Worm (Caenorhabditis elegans) whole organism, L3 larva: ENCODE measurements around the gene C05C12.6.
A peak's percentile ranks its signal among the peaks of the same experiment; 100 is the strongest.
"Not testable (repeated sequence)": the region's sequence is repeated elsewhere in the genome, so short reads cannot be mapped to it uniquely, and the experiment has no call there.

Experiments used
- R02D3.7 ChIP-seq: fragments of 150-350 bp; optimal IDR thresholded peaks from 2 replicates; lab custom pipeline; 2014; ENCODE audit warnings: missing biosample characterization, missing genetic modification characterization
- ama-1 ChIP-seq: fragments of 150-350 bp; optimal IDR thresholded peaks from 2 replicates; lab custom pipeline; 2018
- ceh-16 ChIP-seq: sonication (generic microtip); optimal IDR thresholded peaks from 2 replicates; lab custom pipeline; 2017; ENCODE audit warnings: missing biosample characterization, missing genetic modification characterization
- daf-12 ChIP-seq: fragments of 150-350 bp; optimal IDR thresholded peaks from 2 replicates; lab custom pipeline; 2014; ENCODE audit warnings: missing biosample characterization, missing genetic modification reagents, missing genetic modification characterization
- egl-27 ChIP-seq: sonication (generic microtip); optimal IDR thresholded peaks from 4 replicates; lab custom pipeline; 2017; ENCODE audit warnings: missing biosample characterization, missing genetic modification reagents, missing genetic modification characterization
- elt-1 ChIP-seq: fragments of 150-350 bp; optimal IDR thresholded peaks from 2 replicates; lab custom pipeline; 2014; ENCODE audit warnings: missing biosample characterization, missing genetic modification characterization
- elt-2 ChIP-seq: sonication (generic microtip); optimal IDR thresholded peaks from 2 replicates; lab custom pipeline; 2016; ENCODE audit warnings: missing genetic modification reagents, mild to moderate bottlenecking, missing genetic modification characterization, missing compliant biosample characterization
- eor-1 ChIP-seq, 2 experiments: fragments of 150-350 bp; optimal IDR thresholded peaks; 2 replicates each; lab custom pipeline; 2014 to 2018; ENCODE audit warnings: missing biosample characterization in 2 of 2, missing genetic modification characterization in 2 of 2
- fkh-10 ChIP-seq: sonication (generic microtip); optimal IDR thresholded peaks from 2 replicates; lab custom pipeline; 2017; ENCODE audit warnings: missing biosample characterization, missing genetic modification reagents, missing genetic modification characterization
- jun-1 ChIP-seq: fragments of 150-350 bp; optimal IDR thresholded peaks from 2 replicates; lab custom pipeline; 2014; ENCODE audit warnings: missing biosample characterization, missing genetic modification reagents, missing genetic modification characterization
- lin-39 ChIP-seq: fragments of 150-350 bp; optimal IDR thresholded peaks from 2 replicates; lab custom pipeline; 2018; ENCODE audit warnings: missing biosample characterization, missing genetic modification reagents, missing genetic modification characterization
- lsy-12 ChIP-seq: sonication (generic microtip); optimal IDR thresholded peaks from 2 replicates; lab custom pipeline; 2016; ENCODE audit warnings: mild to moderate bottlenecking, missing genetic modification characterization, missing compliant biosample characterization
- mdl-1 ChIP-seq: fragments of 150-350 bp; optimal IDR thresholded peaks from 2 replicates; lab custom pipeline; 2014; ENCODE audit warnings: missing biosample characterization, missing genetic modification characterization
- nhr-237 ChIP-seq: fragments of 150-350 bp; optimal IDR thresholded peaks from 2 replicates; lab custom pipeline; 2014; ENCODE audit warnings: missing biosample characterization, missing genetic modification characterization
- nhr-25 ChIP-seq: sonication (generic microtip); optimal IDR thresholded peaks from 2 replicates; lab custom pipeline; 2017; ENCODE audit warnings: missing biosample characterization, missing genetic modification characterization
- nhr-28 ChIP-seq: fragments of 150-350 bp; optimal IDR thresholded peaks from 2 replicates; lab custom pipeline; 2014; ENCODE audit warnings: missing biosample characterization, missing genetic modification characterization
- nhr-43 ChIP-seq: sonication (generic microtip); optimal IDR thresholded peaks from 2 replicates; lab custom pipeline; 2016; ENCODE audit warnings: mild to moderate bottlenecking, missing genetic modification characterization, missing compliant biosample characterization; ENCODE audit not compliant: poor library complexity, severe bottlenecking
- nhr-67 ChIP-seq: fragments of 150-350 bp; optimal IDR thresholded peaks from 2 replicates; lab custom pipeline; 2014; ENCODE audit warnings: missing biosample characterization, missing genetic modification characterization
- nhr-76 ChIP-seq: fragments of 150-350 bp; sonication (generic microtip); optimal IDR thresholded peaks from 5 replicates; lab custom pipeline; 2014; ENCODE audit warnings: missing biosample characterization, missing genetic modification characterization
- nhr-77 ChIP-seq: fragments of 150-350 bp; optimal IDR thresholded peaks from 2 replicates; lab custom pipeline; 2014; ENCODE audit warnings: missing biosample characterization, missing genetic modification characterization
- pha-4 ChIP-seq: fragments of 150-350 bp; optimal IDR thresholded peaks from 2 replicates; lab custom pipeline; 2014; ENCODE audit warnings: missing biosample characterization, missing genetic modification reagents, missing genetic modification characterization
- pqm-1 ChIP-seq: fragments of 150-350 bp; optimal IDR thresholded peaks from 2 replicates; lab custom pipeline; 2017; ENCODE audit warnings: missing biosample characterization, missing genetic modification characterization, inconsistent platforms
- sea-2 ChIP-seq: fragments of 150-350 bp; sonication (generic microtip); optimal IDR thresholded peaks from 4 replicates; lab custom pipeline; 2014; ENCODE audit warnings: missing biosample characterization, missing genetic modification reagents, missing genetic modification characterization
- skn-1 ChIP-seq: fragments of 150-350 bp; optimal IDR thresholded peaks from 2 replicates; lab custom pipeline; 2014; ENCODE audit warnings: missing biosample characterization, missing genetic modification characterization
- snpc-4 ChIP-seq: fragments of 150-350 bp; optimal IDR thresholded peaks from 2 replicates; lab custom pipeline; 2014; ENCODE audit warnings: missing biosample characterization, missing genetic modification characterization
- tbx-2 ChIP-seq: sonication (generic microtip); optimal IDR thresholded peaks from 2 replicates; lab custom pipeline; 2016; ENCODE audit warnings: mild to moderate bottlenecking, missing genetic modification characterization, missing compliant biosample characterization
- unc-62 ChIP-seq: fragments of 150-350 bp; sonication (generic microtip); optimal IDR thresholded peaks from 4 replicates; lab custom pipeline; 2014; ENCODE audit warnings: missing biosample characterization, missing genetic modification reagents, missing genetic modification characterization
- zag-1 ChIP-seq: fragments of 150-350 bp; optimal IDR thresholded peaks from 2 replicates; lab custom pipeline; 2014; ENCODE audit warnings: missing biosample characterization, missing genetic modification characterization
- ztf-11 ChIP-seq: fragments of 150-350 bp; optimal IDR thresholded peaks from 2 replicates; lab custom pipeline; 2014; ENCODE audit warnings: missing biosample characterization, missing genetic modification characterization
- ztf-4 ChIP-seq: fragments of 150-350 bp; optimal IDR thresholded peaks from 2 replicates; lab custom pipeline; 2014; ENCODE audit warnings: missing biosample characterization, missing genetic modification characterization

Gene C05C12.6

DNA sequence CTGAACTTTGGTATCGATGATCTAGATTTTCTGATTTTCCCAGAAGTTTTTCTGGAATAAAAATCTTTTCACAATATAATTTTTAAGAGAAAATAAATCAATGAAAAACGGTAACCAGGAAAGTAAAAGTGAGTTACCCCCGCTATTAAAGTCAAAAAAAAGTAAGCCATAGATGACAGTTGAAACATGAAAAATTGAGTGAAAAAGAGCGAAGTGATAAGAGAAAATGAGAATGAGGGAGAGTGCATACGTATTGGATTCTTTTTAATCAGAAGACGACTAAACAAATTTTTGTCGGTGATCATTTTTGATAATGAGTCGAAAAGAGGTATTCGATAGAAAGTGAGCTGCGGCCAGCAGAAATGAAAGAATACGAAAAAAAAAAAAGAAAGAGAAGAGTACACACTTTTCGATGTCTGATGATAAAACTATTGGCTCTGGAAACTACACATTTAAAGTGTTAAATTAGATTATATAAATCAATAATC is 18.3 kb upstream of the C05C12.6 start, which contains the start of gene gtl-1:
Gene gtl-1, minus strand, starts transcription at position 51 of the 488 bp plus-strand sequence.
- TF ChIP-seq pha-4 (tag; lab: Kevin White, UChicago) (peak; percentile 8), elt-2 (tag; lab: Kevin White, UChicago) (peak; percentile 87), pqm-1 (peak; percentile 27), ztf-4 (no peak), sea-2 (GFP tag; lab: Kevin White, UChicago) (no peak)

DNA sequence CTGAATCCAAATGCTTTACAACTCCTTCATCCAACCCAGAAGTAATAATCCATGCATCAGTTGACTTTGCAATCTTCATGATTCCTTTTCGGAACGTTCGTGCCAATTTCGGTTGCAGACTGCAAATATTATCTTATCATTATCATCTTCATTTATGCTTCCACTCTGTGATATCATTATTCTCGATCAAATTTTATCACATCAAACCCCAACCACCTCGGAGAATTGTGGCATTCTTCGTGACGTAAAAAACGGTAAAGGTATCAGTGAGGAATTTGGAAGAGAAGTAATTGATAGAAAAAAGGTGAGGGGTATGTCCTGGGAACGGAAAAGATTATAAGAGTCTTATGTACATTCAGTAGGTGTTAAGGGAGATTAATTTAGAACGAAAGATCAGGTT is 16.2 kb upstream of the C05C12.6 start:
- TF ChIP-seq pqm-1 (peak; percentile 64), sea-2 (GFP tag; lab: Kevin White, UChicago) (no peak), elt-1 (no peak), jun-1 (tag; lab: Kevin White, UChicago) (peak; percentile 63), nhr-77 (tag; lab: Kevin White, UChicago) (no peak), eor-1 (tag; optimal IDR thresholded peaks at IDR 0.05; lab: Kevin White, UChicago) (no peak), egl-27 (tag; lab: Kevin White, UChicago) (no peak), lsy-12 (tag; lab: Kevin White, UChicago) (no peak), nhr-67 (tag; lab: Kevin White, UChicago) (no peak), daf-12 (tag; lab: Kevin White, UChicago) (no peak), elt-2 (tag; lab: Kevin White, UChicago) (peak; percentile 89)

DNA sequence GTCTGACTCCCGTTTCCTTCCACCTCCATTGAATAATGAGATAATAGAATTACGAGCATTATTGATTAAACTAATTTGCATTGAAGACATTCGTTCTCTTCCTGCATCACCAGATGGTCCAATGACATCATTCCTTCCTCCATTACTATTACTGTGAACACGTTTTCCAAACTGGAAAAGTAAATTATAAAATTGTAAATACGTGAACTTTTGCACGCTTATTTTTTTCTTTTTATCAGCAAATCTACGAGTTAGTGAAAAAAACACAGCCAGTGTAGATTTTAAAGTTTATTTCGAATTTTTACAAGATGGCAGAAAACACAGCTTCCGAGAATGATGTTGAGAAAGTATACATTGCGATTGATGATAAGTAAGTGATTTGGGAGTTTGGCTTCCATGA is 12.4 kb upstream of the C05C12.6 start, which contains the start of gene C05C12.1:
Gene C05C12.1, plus strand, starts transcription at position 301 of the 400 bp plus-strand sequence.
- not testable (repeated sequence) for TF ChIP-seq nhr-28; tbx-2 (tag; lab: Kevin White, UChicago); pqm-1

DNA sequence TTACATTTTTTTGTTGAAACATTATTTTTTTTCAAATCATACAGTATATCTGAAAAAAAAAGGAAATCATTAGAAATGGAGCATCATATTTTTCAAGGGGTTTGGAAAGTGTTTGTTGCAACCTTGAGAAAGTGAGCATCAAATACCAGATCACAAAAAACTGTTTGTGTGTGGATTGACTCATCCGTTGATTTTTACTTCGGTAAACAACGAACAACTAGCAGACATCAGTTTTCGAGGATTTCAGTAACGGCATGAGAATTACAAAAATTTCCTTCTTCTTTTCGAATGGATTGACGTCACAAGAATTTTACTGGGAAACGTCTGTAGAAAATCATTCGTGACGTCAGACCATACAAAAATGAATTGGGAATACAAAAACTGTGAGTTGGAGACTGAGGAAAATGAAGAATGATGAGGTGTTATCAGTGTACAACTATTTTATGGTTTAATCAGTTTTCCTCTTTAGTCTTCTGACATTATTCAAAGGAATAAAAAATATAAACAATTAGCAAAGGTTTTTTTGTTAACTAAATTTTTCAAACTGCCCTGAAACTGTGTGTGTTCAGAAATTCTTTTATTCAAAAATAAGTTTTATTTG is 6.9 kb upstream of the C05C12.6 start, which contains the start of gene C05C12.4:
Gene C05C12.4, minus strand, starts transcription at position 51 of the 601 bp plus-strand sequence.
- no peak for TF ChIP-seq ztf-11
- TF ChIP-seq elt-2 (tag; lab: Kevin White, UChicago) = peak; percentile 69
- peak; percentile 49 for TF ChIP-seq skn-1 (tag; lab: Kevin White, UChicago)
- peak; percentile 44 for TF ChIP-seq pqm-1

DNA sequence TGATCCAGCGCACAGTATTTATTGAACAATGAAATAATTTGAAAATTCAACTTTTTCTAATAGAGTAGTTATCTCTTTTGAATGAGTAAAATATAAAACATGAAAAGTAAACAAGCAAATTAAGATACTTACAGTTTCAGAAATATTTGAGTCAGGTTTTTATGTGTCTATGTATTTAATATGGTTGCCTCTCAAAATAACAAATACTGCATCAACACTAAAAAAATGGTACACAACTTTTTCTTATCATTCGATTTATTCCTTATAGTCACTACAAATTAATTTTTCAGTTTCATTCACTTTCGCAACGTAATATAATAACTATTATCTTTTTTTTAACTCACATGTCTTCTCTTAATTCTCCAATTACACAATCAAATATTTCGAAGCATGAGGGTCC is 6.2 kb upstream of the C05C12.6 start:
- peak; percentile 65 for TF ChIP-seq pha-4 (tag; lab: Kevin White, UChicago)
- peak; percentile 16 for TF ChIP-seq elt-2 (tag; lab: Kevin White, UChicago)
- no peak for TF ChIP-seq nhr-25
- TF ChIP-seq nhr-76 (tag; lab: Kevin White, UChicago) = no peak
- no peak for TF ChIP-seq unc-62
- no peak for TF ChIP-seq snpc-4 (tag; lab: Kevin White, UChicago)
- peak; percentile 52 for TF ChIP-seq pqm-1

DNA sequence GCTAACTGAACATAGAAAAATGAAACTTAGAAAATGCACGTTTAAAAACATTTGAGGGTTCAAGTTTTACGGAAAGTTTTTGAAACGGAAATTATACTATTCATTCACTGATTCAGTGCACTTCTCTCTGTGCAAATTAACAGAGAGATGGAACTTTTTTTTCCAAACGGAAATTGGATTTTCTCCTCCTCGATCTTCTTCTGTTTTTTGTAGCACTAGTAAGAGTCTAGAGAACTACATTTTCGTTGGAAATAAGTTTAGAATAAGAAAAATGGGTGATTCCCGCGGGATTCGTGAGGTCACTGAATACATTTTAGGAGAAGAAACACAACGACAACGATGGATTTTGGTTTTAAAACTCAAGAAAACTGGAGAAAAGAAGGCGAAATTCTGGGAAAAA is 5.5 kb downstream of the C05C12.6 start:
- TF ChIP-seq zag-1 (tag; lab: Kevin White, UChicago) (no peak), nhr-25 (no peak), ceh-16 (tag; lab: Kevin White, UChicago) (no peak), mdl-1 (no peak), fkh-10 (GFP tag; lab: Kevin White, UChicago) (peak; percentile 3), lin-39 (tag; lab: Kevin White, UChicago) (no peak), nhr-28 (no peak)

DNA sequence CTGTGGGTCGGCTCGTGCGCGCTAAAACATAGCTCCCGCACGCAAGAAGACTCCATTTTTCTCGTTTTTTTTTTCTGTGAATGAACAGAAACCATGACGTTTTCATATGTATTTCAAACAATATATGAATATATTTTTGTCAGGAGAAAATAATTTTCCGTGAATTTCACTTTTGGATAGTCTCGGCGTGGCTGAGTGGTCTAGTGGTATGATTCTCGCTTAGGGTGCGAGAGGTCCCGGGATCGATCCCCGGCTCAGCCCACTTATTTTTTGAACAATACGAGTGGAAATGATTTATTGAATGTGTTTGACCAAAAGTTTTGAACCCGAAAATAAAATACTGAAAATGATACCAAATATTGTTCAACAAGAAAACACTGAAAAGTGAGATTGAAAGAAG is 9.9 kb downstream of the C05C12.6 start:
- TF ChIP-seq nhr-25 (no peak), nhr-67 (tag; lab: Kevin White, UChicago) (no peak), ztf-11 (no peak), pha-4 (tag; lab: Kevin White, UChicago) (no peak), R02D3.7 (no peak), egl-27 (tag; lab: Kevin White, UChicago) (no peak), nhr-43 (tag; lab: Kevin White, UChicago) (no peak), nhr-237 (tag; lab: Kevin White, UChicago) (no peak), daf-12 (tag; lab: Kevin White, UChicago) (no peak), lsy-12 (tag; lab: Kevin White, UChicago) (no peak), nhr-77 (tag; lab: Kevin White, UChicago) (no peak), ama-1 (no peak), ceh-16 (tag; lab: Kevin White, UChicago) (no peak)
